Worm (Caenorhabditis elegans): ENCODE data around the gene R08E3.3.

DNA sequence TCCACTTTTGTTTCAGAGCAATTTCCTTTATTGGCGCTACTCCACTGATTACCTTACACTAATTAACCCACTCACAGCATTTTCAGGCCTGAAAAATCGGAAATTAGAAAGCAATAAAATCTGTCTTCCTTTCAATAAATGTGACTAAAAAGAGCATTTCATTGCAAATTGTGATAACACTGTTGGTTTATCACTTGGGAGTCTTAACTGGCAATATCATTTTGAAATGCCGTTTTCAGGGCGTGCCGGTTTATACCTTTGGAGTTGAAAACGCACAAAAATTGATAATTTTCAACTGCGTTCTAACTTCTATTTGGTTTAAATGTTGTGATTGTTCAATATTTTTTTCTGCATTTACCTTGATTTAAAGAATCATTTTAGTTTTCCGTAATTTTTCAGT, 3.9 kb downstream of the R08E3.3 start, which contains the start of gene R08E3.1:
- TF ChIP-seq ceh-36 (tag; optimal IDR thresholded peaks at IDR 0.05) (no peak), hmbx-1 (tag; optimal IDR thresholded peaks at IDR 0.05) (no peak), hnd-1 (tag; optimal IDR thresholded peaks at IDR 0.05) (no peak), aly-1 (tag; optimal IDR thresholded peaks at IDR 0.05) (no peak), flt-1 (GFP tag; IDR thresholded peaks at IDR 0.05) (no peak), sea-1 (GFP tag; conservative IDR thresholded peaks at IDR 0.05) (no peak), ama-1 (optimal IDR thresholded peaks at IDR 0.05) (no peak), pes-1 (GFP tag; IDR thresholded peaks at IDR 0.05) (no peak), hmg-4 (GFP tag; optimal IDR thresholded peaks at IDR 0.05) (no peak), tra-4 (tag; optimal IDR thresholded peaks at IDR 0.05) (no peak), tbx-37 (GFP tag; conservative IDR thresholded peaks at IDR 0.05) (no peak), scrt-1 (GFP tag; IDR thresholded peaks at IDR 0.05) (no peak), F13C5.2 (tag; optimal IDR thresholded peaks at IDR 0.05) (no peak)
